Worm (Caenorhabditis elegans) whole organism, L4/young adult: ENCODE measurements around the gene unc-52.

Experiments
- W03F9.2 ChIP-seq: fragments of 150-350 bp; optimal IDR thresholded peaks from 2 replicates; lab custom pipeline; 2014; ENCODE audit warnings: missing biosample characterization, missing genetic modification characterization
- him-1 ChIP-seq: sonication (generic microtip); optimal IDR thresholded peaks from 2 replicates; lab custom pipeline; 2016; ENCODE audit warnings: missing genotype, missing genetic modification reagents, missing genetic modification characterization, missing compliant biosample characterization

DNA sequence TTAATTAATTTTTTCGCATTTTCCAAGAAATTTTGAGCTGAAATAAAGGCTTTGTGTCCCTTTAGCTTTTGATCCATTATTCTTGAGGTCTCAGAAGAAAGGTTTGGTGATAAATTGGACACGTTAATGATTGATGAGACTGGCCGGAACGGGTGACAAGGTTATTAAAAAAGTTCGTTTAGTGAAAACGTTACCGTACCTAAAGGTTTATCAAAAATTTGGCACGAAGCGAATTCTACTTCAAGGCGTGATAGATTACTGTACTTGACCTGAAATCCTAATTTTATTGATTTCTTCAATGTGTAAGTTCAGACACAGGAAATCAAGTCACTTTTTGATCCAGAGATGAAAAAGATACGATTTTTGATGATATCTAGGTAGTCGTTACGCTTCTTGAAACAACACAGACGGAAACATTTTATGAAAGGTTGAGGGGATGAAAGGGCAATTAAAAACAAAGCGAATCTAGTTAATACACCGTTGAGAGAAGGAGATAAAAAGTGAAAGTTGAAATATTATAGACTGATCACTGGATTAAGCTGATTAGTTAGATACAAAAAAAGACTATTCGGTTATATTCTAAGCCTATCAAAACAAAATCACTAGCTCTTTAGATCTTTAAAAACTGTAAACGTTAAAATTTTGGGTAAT lies 73.6 kb downstream of the unc-52 start:
- TF ChIP-seq W03F9.2 (tag; lab: Kevin White, UChicago) (no peak), him-1 (tag; lab: Kevin White, UChicago) (no peak)
